Fruit fly (Drosophila melanogaster): Measurements from ENCODE around the gene Polr2C.

Polr2C gene

dm6 chr2L:13839744-13840151, 6.6 kb downstream of the Polr2C start (continued):
- TF ChIP-seq Drgx (GFP tag; IDR thresholded peaks at IDR 0.05) (peak; percentile 85; the same call in 1 of the 2 replicates), Dfd (GFP tag; optimal IDR thresholded peaks at IDR 0.05) (peak in 1 of 2 experiments; percentile 34), unc-4 (GFP tag; IDR thresholded peaks at IDR 0.05; ENCODE audit: partially characterized antibody) (no peak), dm (GFP tag; optimal IDR thresholded peaks at IDR 0.05) (peak; percentile 39), HLH3B (GFP tag; IDR thresholded peaks at IDR 0.05) (peak; percentile 84), CG17568 (GFP tag; optimal IDR thresholded peaks at IDR 0.05) (no peak), dpn (GFP tag; optimal IDR thresholded peaks at IDR 0.05) (peak; percentile 81 to 83), Hsf (GFP tag; optimal IDR thresholded peaks at IDR 0.05) (peak; percentile 92), psq (GFP tag; optimal IDR thresholded peaks at IDR 0.05) (peak; percentile 43), CG4707 (GFP tag; optimal IDR thresholded peaks at IDR 0.05) (no peak), inv (GFP tag; IDR thresholded peaks at IDR 0.05; ENCODE audit: partially characterized antibody) (no peak), CG3065 (GFP tag; optimal IDR thresholded peaks at IDR 0.05) (peak; percentile 50), slp2 (GFP tag; optimal IDR thresholded peaks at IDR 0.05) (peak; percentile 80), CG1603 (tag; optimal IDR thresholded peaks at IDR 0.05) (peak; percentile 11), dysf (GFP tag; IDR thresholded peaks at IDR 0.05) (peak; percentile 84), phol (tag; optimal IDR thresholded peaks at IDR 0.05) (peak; percentile 88), CG3847 (GFP tag; IDR thresholded peaks at IDR 0.05) (peak; percentile 70), CG12391 (tag; optimal IDR thresholded peaks at IDR 0.05) (peak; percentile 84), Side (GFP tag; optimal IDR thresholded peaks at IDR 0.05) (peak; percentile 57), sug (tag; optimal IDR thresholded peaks at IDR 0.05) (peak; percentile 40), cwo (GFP tag; optimal IDR thresholded peaks at IDR 0.05) (peak; percentile 70), bab2 (GFP tag; optimal IDR thresholded peaks at IDR 0.05) (peak; percentile 64), Oli (tag; optimal IDR thresholded peaks at IDR 0.05) (peak; percentile 88), CTCF (GFP tag; optimal IDR thresholded peaks at IDR 0.05) (peak; percentile 18), ssp (GFP tag; IDR thresholded peaks at IDR 0.05) (peak; percentile 42; the same call in 1 of the 2 replicates), ham (GFP tag; IDR thresholded peaks at IDR 0.05) (no peak), CG3407 (GFP tag; optimal IDR thresholded peaks at IDR 0.05) (peak; percentile 66), Hmx (GFP tag; optimal IDR thresholded peaks at IDR 0.05) (peak; percentile 66), Nf-YA (GFP tag; IDR thresholded peaks at IDR 0.05) (peak; percentile 70), cad (GFP tag; optimal IDR thresholded peaks at IDR 0.05) (no peak), Dp (GFP tag; optimal IDR thresholded peaks at IDR 0.05) (no peak), CG13123 (GFP tag; optimal IDR thresholded peaks at IDR 0.05) (peak; percentile 49), CG14860 (GFP tag; IDR thresholded peaks at IDR 0.05; ENCODE audit: partially characterized antibody) (no peak), lilli (GFP tag; optimal IDR thresholded peaks at IDR 0.05) (peak; percentile 78), CG9437 (GFP tag; optimal IDR thresholded peaks at IDR 0.05) (peak; percentile 73), Ravus (GFP tag; IDR thresholded peaks at IDR 0.05) (peak; percentile 48), CG17829 (tag; optimal IDR thresholded peaks at IDR 0.05) (peak; percentile 84), CG8290 (GFP tag; optimal IDR thresholded peaks at IDR 0.05) (peak; percentile 81), CG8290 (tag; optimal IDR thresholded peaks at IDR 0.05) (peak in 1 of 2 experiments; percentile 1), Taf1 (GFP tag; IDR thresholded peaks at IDR 0.05) (0 out of 2 replicates have a peak, but pooled peaks have one; percentile 44), tin (GFP tag; optimal IDR thresholded peaks at IDR 0.05) (peak; percentile 81), CG10209 (GFP tag; optimal IDR thresholded peaks at IDR 0.05) (peak; percentile 80), H15 (GFP tag; IDR thresholded peaks at IDR 0.05) (0 out of 3 replicates have a peak, but pooled peaks have one; percentile 42), CG11723 (GFP tag; optimal IDR thresholded peaks at IDR 0.05) (peak; percentile 58), CG7271 (tag; optimal IDR thresholded peaks at IDR 0.05) (no peak), Doc3 (GFP tag; IDR thresholded peaks at IDR 0.05; ENCODE audit: partially characterized antibody) (no peak), CG6791 (GFP tag; IDR thresholded peaks at IDR 0.05; ENCODE audit: partially characterized antibody) (no peak), bsh (GFP tag; optimal IDR thresholded peaks at IDR 0.05) (peak; percentile 79 to 93), CG4424 (GFP tag; optimal IDR thresholded peaks at IDR 0.05) (peak; percentile 81), Hand (GFP tag; optimal IDR thresholded peaks at IDR 0.05) (peak; percentile 45), CG1233 (GFP tag; optimal IDR thresholded peaks at IDR 0.05) (peak; percentile 36)

Measured in whole organism, embryonic.